Worm (Caenorhabditis elegans): Measurements from ENCODE around the gene leo-1.

Gene leo-1

ce11 chrIV:11323666-11324065 is 5.5 kb downstream of the leo-1 start:
- TF ChIP-seq flt-1 (GFP tag; IDR thresholded peaks at IDR 0.05) (no peak), pes-1 (GFP tag; IDR thresholded peaks at IDR 0.05) (peak; percentile 42; the same call in 1 of the 2 replicates)

- TF ChIP-seq flt-1 (GFP tag; IDR thresholded peaks at IDR 0.05), result no peak
- no peak for TF ChIP-seq sea-1 (GFP tag; conservative IDR thresholded peaks at IDR 0.05)
- no peak for TF ChIP-seq scrt-1 (GFP tag; IDR thresholded peaks at IDR 0.05)
- TF ChIP-seq ceh-36 (tag; optimal IDR thresholded peaks at IDR 0.05), result no peak
- TF ChIP-seq ets-7 (tag; optimal IDR thresholded peaks at IDR 0.05), result no peak
- no peak for TF ChIP-seq hnd-1 (tag; optimal IDR thresholded peaks at IDR 0.05)
- no peak for TF ChIP-seq tbx-11 (GFP tag; IDR thresholded peaks at IDR 0.05)
- TF ChIP-seq tbx-37 (GFP tag; conservative IDR thresholded peaks at IDR 0.05), result no peak
- no peak for TF ChIP-seq F13C5.2 (tag; optimal IDR thresholded peaks at IDR 0.05)
- no peak for TF ChIP-seq hmg-4 (GFP tag; optimal IDR thresholded peaks at IDR 0.05)
- no peak for TF ChIP-seq hmbx-1 (tag; optimal IDR thresholded peaks at IDR 0.05)
Measured at ce11 chrIV:11320500-11320899, 8.7 kb downstream of the leo-1 start, which contains the start of gene edg-1. Gene edg-1 (plus strand): TSS chrIV:11320800.

- TF ChIP-seq scrt-1 (GFP tag; IDR thresholded peaks at IDR 0.05) (no peak), tbx-11 (GFP tag; IDR thresholded peaks at IDR 0.05) (no peak), ceh-36 (tag; optimal IDR thresholded peaks at IDR 0.05) (no peak), tbx-37 (GFP tag; conservative IDR thresholded peaks at IDR 0.05) (no peak), pes-1 (GFP tag; IDR thresholded peaks at IDR 0.05) (no peak), hnd-1 (tag; optimal IDR thresholded peaks at IDR 0.05) (no peak), B0310.2 (tag; optimal IDR thresholded peaks at IDR 0.05) (no peak), sea-1 (GFP tag; conservative IDR thresholded peaks at IDR 0.05) (no peak), hmbx-1 (tag; optimal IDR thresholded peaks at IDR 0.05) (no peak)
Measured at ce11 chrIV:11319884-11320362, 9.2 kb downstream of the leo-1 start, which contains the start of gene B0035.18. Gene B0035.18 (plus strand): TSS chrIV:11320312.

- TF ChIP-seq B0310.2 (tag; optimal IDR thresholded peaks at IDR 0.05), result no peak
Measured at ce11 chrIV:11317119-11317518, 12.1 kb downstream of the leo-1 start, which contains the start of gene gspd-1. Gene gspd-1 (plus strand): TSS chrIV:11317419.

ce11 chrIV:11316640-11317039 is 12.5 kb downstream of the leo-1 start:
- TF ChIP-seq ceh-13 (GFP tag; optimal IDR thresholded peaks at IDR 0.05) (no peak), scrt-1 (GFP tag; IDR thresholded peaks at IDR 0.05) (no peak), hnd-1 (tag; optimal IDR thresholded peaks at IDR 0.05) (no peak), hmbx-1 (tag; optimal IDR thresholded peaks at IDR 0.05) (no peak), F13C5.2 (tag; optimal IDR thresholded peaks at IDR 0.05) (no peak), tbx-37 (GFP tag; conservative IDR thresholded peaks at IDR 0.05) (no peak), sea-1 (GFP tag; conservative IDR thresholded peaks at IDR 0.05) (no peak), B0310.2 (tag; optimal IDR thresholded peaks at IDR 0.05) (no peak), tra-4 (tag; optimal IDR thresholded peaks at IDR 0.05) (no peak), pes-1 (GFP tag; IDR thresholded peaks at IDR 0.05) (no peak), flt-1 (GFP tag; IDR thresholded peaks at IDR 0.05) (no peak)

- TF ChIP-seq aly-1 (tag; optimal IDR thresholded peaks at IDR 0.05) (no peak), tbx-37 (GFP tag; conservative IDR thresholded peaks at IDR 0.05) (no peak), F13C5.2 (tag; optimal IDR thresholded peaks at IDR 0.05) (no peak), ceh-13 (GFP tag; optimal IDR thresholded peaks at IDR 0.05) (no peak), B0310.2 (tag; optimal IDR thresholded peaks at IDR 0.05) (no peak), ceh-36 (tag; optimal IDR thresholded peaks at IDR 0.05) (no peak), hmg-4 (GFP tag; optimal IDR thresholded peaks at IDR 0.05) (no peak), ama-1 (optimal IDR thresholded peaks at IDR 0.05) (no peak), tra-4 (tag; optimal IDR thresholded peaks at IDR 0.05) (no peak), scrt-1 (GFP tag; IDR thresholded peaks at IDR 0.05) (no peak), ets-7 (tag; optimal IDR thresholded peaks at IDR 0.05) (no peak), hnd-1 (tag; optimal IDR thresholded peaks at IDR 0.05) (no peak), tbx-11 (GFP tag; IDR thresholded peaks at IDR 0.05) (no peak), flt-1 (GFP tag; IDR thresholded peaks at IDR 0.05) (no peak), pes-1 (GFP tag; IDR thresholded peaks at IDR 0.05) (no peak), hmbx-1 (tag; optimal IDR thresholded peaks at IDR 0.05) (no peak), sea-1 (GFP tag; conservative IDR thresholded peaks at IDR 0.05) (no peak)
Measured at ce11 chrIV:11316106-11316505, 13.1 kb downstream of the leo-1 start.

- no peak for TF ChIP-seq flt-1 (GFP tag; IDR thresholded peaks at IDR 0.05)
- TF ChIP-seq ceh-36 (tag; optimal IDR thresholded peaks at IDR 0.05), result no peak
- no peak for TF ChIP-seq ceh-13 (GFP tag; optimal IDR thresholded peaks at IDR 0.05)
- no peak for TF ChIP-seq F13C5.2 (tag; optimal IDR thresholded peaks at IDR 0.05)
- TF ChIP-seq aly-1 (tag; optimal IDR thresholded peaks at IDR 0.05), result no peak
- no peak for TF ChIP-seq pes-1 (GFP tag; IDR thresholded peaks at IDR 0.05)
- TF ChIP-seq hmbx-1 (tag; optimal IDR thresholded peaks at IDR 0.05), result no peak
- no peak for TF ChIP-seq scrt-1 (GFP tag; IDR thresholded peaks at IDR 0.05)
- no peak for TF ChIP-seq tbx-37 (GFP tag; conservative IDR thresholded peaks at IDR 0.05)
- TF ChIP-seq B0310.2 (tag; optimal IDR thresholded peaks at IDR 0.05), result no peak
- no peak for TF ChIP-seq sea-1 (GFP tag; conservative IDR thresholded peaks at IDR 0.05)
- TF ChIP-seq hmg-4 (GFP tag; optimal IDR thresholded peaks at IDR 0.05), result no peak
- TF ChIP-seq ama-1 (optimal IDR thresholded peaks at IDR 0.05), result no peak
- no peak for TF ChIP-seq hnd-1 (tag; optimal IDR thresholded peaks at IDR 0.05)
- TF ChIP-seq tbx-11 (GFP tag; IDR thresholded peaks at IDR 0.05), result no peak
- TF ChIP-seq tra-4 (tag; optimal IDR thresholded peaks at IDR 0.05), result no peak
- no peak for TF ChIP-seq ets-7 (tag; optimal IDR thresholded peaks at IDR 0.05)
Measured at ce11 chrIV:11315688-11316087, 13.5 kb downstream of the leo-1 start.

ce11 chrIV:11314885-11315284 is 14.3 kb downstream of the leo-1 start, which contains the start of the genes B0035.3, B0035.22 and pfd-4:
Gene B0035.3 (minus strand): TSS chrIV:11314998.
Gene B0035.22 (plus strand): TSS chrIV:11315153.
Gene pfd-4 (plus strand): TSS chrIV:11315207.
- TF ChIP-seq pes-1 (GFP tag; IDR thresholded peaks at IDR 0.05) (no peak), B0310.2 (tag; optimal IDR thresholded peaks at IDR 0.05) (no peak), tbx-37 (GFP tag; conservative IDR thresholded peaks at IDR 0.05) (peak; percentile 71), ets-7 (tag; optimal IDR thresholded peaks at IDR 0.05) (no peak)

All from whole organism, early embryonic.